Fruit fly (Drosophila melanogaster): ENCODE results near the gene CG16863.

dm6 chr2L:13746652-13747051 lies 44.1 kb upstream of the CG16863 start, which contains the start of gene TM9SF4:
- no peak for TF ChIP-seq CG8478 (optimal IDR thresholded peaks at IDR 0.05)
- TF ChIP-seq CTCF (optimal IDR thresholded peaks at IDR 0.05), result no peak

All from S2 (cell line).